Fruit fly (Drosophila melanogaster) whole organism, embryonic: ENCODE measurements around the gene CG33773.

Source experiments
- Blimp-1 ChIP-seq: fragments of 200-800 bp; sonication (Bioruptor generic); optimal IDR thresholded peaks from 3 replicates; lab custom pipeline; 2018; ENCODE audit warnings: missing biosample characterization, missing genetic modification characterization, mild to moderate bottlenecking, moderate library complexity, missing genetic modification reagents
- CG10209 ChIP-seq: fragments of 200-800 bp; sonication (Bioruptor generic); optimal IDR thresholded peaks from 3 replicates; lab custom pipeline; 2017; ENCODE audit warnings: missing biosample characterization, mild to moderate bottlenecking, missing genetic modification characterization, missing genetic modification reagents
- CG10462 ChIP-seq: fragments of 200-800 bp; sonication (Bioruptor generic); optimal IDR thresholded peaks from 2 replicates; lab custom pipeline; 2016; ENCODE audit warnings: missing biosample characterization, missing genetic modification characterization
- CG10543 ChIP-seq: fragments of 200-800 bp; sonication (Bioruptor generic); optimal IDR thresholded peaks from 3 replicates; lab custom pipeline; 2017; ENCODE audit warnings: missing biosample characterization, mild to moderate bottlenecking, missing genetic modification characterization, moderate library complexity
- CG12659 ChIP-seq: fragments of 200-800 bp; sonication (Bioruptor generic); optimal IDR thresholded peaks from 3 replicates; lab custom pipeline; 2017; ENCODE audit warnings: mild to moderate bottlenecking, missing biosample characterization, missing genetic modification reagents, missing genetic modification characterization
- CG14667 ChIP-seq: fragments of 200-800 bp; sonication (Bioruptor generic); IDR thresholded peaks from 2 replicates; pipeline ENCODE4 v1.3.6; 2022; ENCODE audit warnings: missing biosample characterization, missing genetic modification characterization
- CG15601 ChIP-seq: fragments of 200-800 bp; sonication (Bioruptor generic); optimal IDR thresholded peaks from 3 replicates; lab custom pipeline; 2019; ENCODE audit warnings: missing biosample characterization, mild to moderate bottlenecking, missing genetic modification characterization, moderate library complexity
- CG1602 ChIP-seq: fragments of 200-800 bp; sonication (Bioruptor generic); optimal IDR thresholded peaks from 3 replicates; lab custom pipeline; 2016; ENCODE audit warnings: missing biosample characterization, missing genetic modification characterization
- CG16863 ChIP-seq: fragments of 200-800 bp; sonication (Bioruptor generic); optimal IDR thresholded peaks from 3 replicates; lab custom pipeline; 2016; ENCODE audit warnings: missing biosample characterization, missing genetic modification characterization
- CG1832 ChIP-seq: fragments of 200-800 bp; sonication (Bioruptor generic); optimal IDR thresholded peaks from 2 replicates; lab custom pipeline; 2017; ENCODE audit warnings: missing biosample characterization, mild to moderate bottlenecking, missing genetic modification characterization, inconsistent platforms
- CG18619 ChIP-seq: fragments of 200-800 bp; sonication (Bioruptor generic); optimal IDR thresholded peaks from 3 replicates; lab custom pipeline; 2017; ENCODE audit warnings: missing biosample characterization, mild to moderate bottlenecking, missing genetic modification characterization
- CG2116 ChIP-seq: fragments of 200-800 bp; sonication (Bioruptor generic); optimal IDR thresholded peaks from 3 replicates; lab custom pipeline; 2018; ENCODE audit warnings: missing biosample characterization, mild to moderate bottlenecking, missing genetic modification characterization
- CG2199 ChIP-seq: fragments of 200-800 bp; sonication (Bioruptor generic); IDR thresholded peaks from 3 replicates; pipeline ENCODE4 v1.3.6; 2022; ENCODE audit warnings: missing biosample characterization, missing genetic modification characterization
- CG2889 ChIP-seq: fragments of 200-800 bp; sonication (Bioruptor generic); IDR thresholded peaks from 3 replicates; pipeline ENCODE4 v1.3.6; 2022; ENCODE audit warnings: missing biosample characterization, missing genetic modification characterization
- CG30020 ChIP-seq: fragments of 200-800 bp; optimal IDR thresholded peaks from 2 replicates; lab custom pipeline; 2019; ENCODE audit warnings: missing biosample characterization, mild to moderate bottlenecking, missing genetic modification characterization, moderate library complexity
- CG32532 ChIP-seq: fragments of 200-800 bp; sonication (Bioruptor generic); IDR thresholded peaks from 2 replicates; pipeline ENCODE4 v1.3.6; 2022; ENCODE audit warnings: missing biosample characterization, missing genetic modification characterization
- CG34224 ChIP-seq: fragments of 200-800 bp; sonication (Bioruptor generic); IDR thresholded peaks from 3 replicates; pipeline ENCODE4 v1.3.6; 2022; ENCODE audit warnings: missing biosample characterization, missing genetic modification characterization; ENCODE audit not compliant: partially characterized antibody
- CG3995 ChIP-seq: fragments of 200-800 bp; sonication (Bioruptor generic); optimal IDR thresholded peaks from 3 replicates; lab custom pipeline; 2016; ENCODE audit warnings: missing biosample characterization, missing genetic modification characterization
- CG6765 ChIP-seq: fragments of 200-800 bp; sonication (Bioruptor generic); optimal IDR thresholded peaks from 3 replicates; lab custom pipeline; 2017; ENCODE audit warnings: missing biosample characterization, mild to moderate bottlenecking, missing genetic modification characterization
- CG6854 ChIP-seq: fragments of 200-800 bp; sonication (Bioruptor generic); optimal IDR thresholded peaks from 3 replicates; lab custom pipeline; 2017; ENCODE audit warnings: missing biosample characterization, mild to moderate bottlenecking, missing genetic modification characterization
- CG7357 ChIP-seq: fragments of 200-800 bp; sonication (Bioruptor generic); IDR thresholded peaks from 3 replicates; pipeline ENCODE4 v1.3.6; 2022; ENCODE audit warnings: missing biosample characterization, missing genetic modification characterization
- CG7745 ChIP-seq: fragments of 200-800 bp; sonication (Bioruptor generic); optimal IDR thresholded peaks from 2 replicates; lab custom pipeline; 2018; ENCODE audit warnings: missing biosample characterization, mild to moderate bottlenecking, missing genetic modification characterization, moderate library complexity
- CG7963 ChIP-seq: fragments of 200-800 bp; sonication (Bioruptor generic); IDR thresholded peaks from 3 replicates; pipeline ENCODE4 v1.3.6; 2022; ENCODE audit warnings: missing biosample characterization, missing genetic modification characterization; ENCODE audit not compliant: partially characterized antibody
- CG7987 ChIP-seq: fragments of 200-800 bp; sonication (Bioruptor generic); optimal IDR thresholded peaks from 2 replicates; lab custom pipeline; 2018; ENCODE audit warnings: missing biosample characterization, mild to moderate bottlenecking, missing genetic modification characterization, moderate library complexity
- CG8765 ChIP-seq: fragments of 200-800 bp; sonication (Bioruptor generic); IDR thresholded peaks from 2 replicates; pipeline ENCODE4 v1.3.6; 2022; ENCODE audit warnings: missing biosample characterization, missing genetic modification characterization
- Camta ChIP-seq: fragments of 200-800 bp; sonication (Bioruptor generic); optimal IDR thresholded peaks from 2 replicates; lab custom pipeline; 2016; ENCODE audit warnings: missing biosample characterization, missing genetic modification characterization
- CkIIα-i1 ChIP-seq: fragments of 200-800 bp; sonication (Bioruptor generic); IDR thresholded peaks from 2 replicates; pipeline ENCODE4 v1.3.6; 2022; ENCODE audit warnings: missing biosample characterization, missing genetic modification characterization
- Hmr ChIP-seq: fragments of 200-800 bp; sonication (Bioruptor generic); optimal IDR thresholded peaks from 3 replicates; lab custom pipeline; 2017; ENCODE audit warnings: mild to moderate bottlenecking, missing biosample characterization, missing genetic modification reagents, missing genetic modification characterization
- Hr3 ChIP-seq: fragments of 200-800 bp; sonication (Bioruptor generic); optimal IDR thresholded peaks from 3 replicates; lab custom pipeline; 2016; ENCODE audit warnings: missing biosample characterization, missing genetic modification characterization
- Rfx ChIP-seq: fragments of 200-800 bp; sonication (Bioruptor generic); IDR thresholded peaks from 2 replicates; pipeline ENCODE4 v1.3.6; 2022; ENCODE audit warnings: missing biosample characterization, missing genetic modification characterization
- Side ChIP-seq: fragments of 200-800 bp; sonication (Bioruptor generic); optimal IDR thresholded peaks from 2 replicates; lab custom pipeline; 2016; ENCODE audit warnings: missing biosample characterization, missing genetic modification characterization
- ap ChIP-seq: fragments of 200-800 bp; sonication (Bioruptor generic); IDR thresholded peaks from 2 replicates; pipeline ENCODE4 v1.3.6; 2022; ENCODE audit warnings: missing biosample characterization, missing genetic modification characterization
- ash1 ChIP-seq: fragments of 200-800 bp; sonication (Bioruptor generic); optimal IDR thresholded peaks from 2 replicates; lab custom pipeline; 2018; ENCODE audit warnings: missing biosample characterization, mild to moderate bottlenecking, missing genetic modification characterization
- bab2 ChIP-seq: fragments of 200-800 bp; sonication (Bioruptor generic); optimal IDR thresholded peaks from 2 replicates; lab custom pipeline; 2016; ENCODE audit warnings: missing biosample characterization, missing genetic modification characterization
- bbx ChIP-seq: fragments of 200-800 bp; sonication (Bioruptor generic); IDR thresholded peaks from 2 replicates; pipeline ENCODE4 v1.3.6; 2022; ENCODE audit warnings: missing biosample characterization, missing genetic modification characterization; ENCODE audit not compliant: partially characterized antibody
- danr ChIP-seq: fragments of 200-800 bp; sonication (Bioruptor generic); IDR thresholded peaks from 2 replicates; pipeline ENCODE4 v1.3.6; 2022; ENCODE audit warnings: missing biosample characterization, missing genetic modification characterization
- esg ChIP-seq: fragments of 200-800 bp; sonication (Bioruptor generic); conservative IDR thresholded peaks from 2 replicates; pipeline ENCODE4 v1.3.6; 2022; ENCODE audit warnings: missing biosample characterization, missing genetic modification characterization
- jumu ChIP-seq: fragments of 200-800 bp; sonication (Bioruptor generic); optimal IDR thresholded peaks from 3 replicates; lab custom pipeline; 2016; ENCODE audit warnings: missing biosample characterization, missing genetic modification characterization
- lbe ChIP-seq: fragments of 200-800 bp; sonication (Bioruptor generic); optimal IDR thresholded peaks from 2 replicates; lab custom pipeline; 2016; ENCODE audit warnings: missing biosample characterization, mild to moderate bottlenecking, missing genetic modification characterization
- mam ChIP-seq: fragments of 200-800 bp; sonication (Bioruptor generic); optimal IDR thresholded peaks from 3 replicates; lab custom pipeline; 2016; ENCODE audit warnings: missing biosample characterization, missing genetic modification characterization
- org-1 ChIP-seq: fragments of 200-800 bp; sonication (Bioruptor generic); optimal IDR thresholded peaks from 2 replicates; lab custom pipeline; 2017; ENCODE audit warnings: missing biosample characterization, missing genetic modification characterization
- peb ChIP-seq: fragments of 200-800 bp; sonication (Bioruptor generic); IDR thresholded peaks from 2 replicates; pipeline ENCODE4 v1.3.6; 2022; ENCODE audit warnings: missing biosample characterization, missing genetic modification characterization
- sens-2 ChIP-seq: fragments of 200-800 bp; sonication (Bioruptor generic); IDR thresholded peaks from 2 replicates; pipeline ENCODE4 v1.3.6; 2022; ENCODE audit warnings: missing biosample characterization, missing genetic modification characterization
- shn ChIP-seq: fragments of 200-800 bp; sonication (Bioruptor generic); optimal IDR thresholded peaks from 3 replicates; lab custom pipeline; 2016; ENCODE audit warnings: missing biosample characterization, missing genetic modification characterization
- so ChIP-seq: fragments of 200-800 bp; sonication (Bioruptor generic); IDR thresholded peaks from 3 replicates; pipeline ENCODE4 v1.3.6; 2022; ENCODE audit warnings: missing biosample characterization, missing genetic modification characterization
- tna ChIP-seq: fragments of 200-800 bp; sonication (Bioruptor generic); IDR thresholded peaks from 2 replicates; pipeline ENCODE4 v1.3.6; 2022; ENCODE audit warnings: missing biosample characterization, missing genetic modification characterization; ENCODE audit not compliant: partially characterized antibody
- toy ChIP-seq: fragments of 200-800 bp; sonication (Bioruptor generic); IDR thresholded peaks from 2 replicates; pipeline ENCODE4 v1.3.6; 2022; ENCODE audit warnings: missing biosample characterization, missing genetic modification characterization
- vnd ChIP-seq: fragments of 200-800 bp; sonication (Bioruptor generic); IDR thresholded peaks from 3 replicates; pipeline ENCODE4 v1.3.6; 2022; ENCODE audit warnings: missing biosample characterization, missing genetic modification characterization; ENCODE audit not compliant: partially characterized antibody

Gene CG33773

DNA sequence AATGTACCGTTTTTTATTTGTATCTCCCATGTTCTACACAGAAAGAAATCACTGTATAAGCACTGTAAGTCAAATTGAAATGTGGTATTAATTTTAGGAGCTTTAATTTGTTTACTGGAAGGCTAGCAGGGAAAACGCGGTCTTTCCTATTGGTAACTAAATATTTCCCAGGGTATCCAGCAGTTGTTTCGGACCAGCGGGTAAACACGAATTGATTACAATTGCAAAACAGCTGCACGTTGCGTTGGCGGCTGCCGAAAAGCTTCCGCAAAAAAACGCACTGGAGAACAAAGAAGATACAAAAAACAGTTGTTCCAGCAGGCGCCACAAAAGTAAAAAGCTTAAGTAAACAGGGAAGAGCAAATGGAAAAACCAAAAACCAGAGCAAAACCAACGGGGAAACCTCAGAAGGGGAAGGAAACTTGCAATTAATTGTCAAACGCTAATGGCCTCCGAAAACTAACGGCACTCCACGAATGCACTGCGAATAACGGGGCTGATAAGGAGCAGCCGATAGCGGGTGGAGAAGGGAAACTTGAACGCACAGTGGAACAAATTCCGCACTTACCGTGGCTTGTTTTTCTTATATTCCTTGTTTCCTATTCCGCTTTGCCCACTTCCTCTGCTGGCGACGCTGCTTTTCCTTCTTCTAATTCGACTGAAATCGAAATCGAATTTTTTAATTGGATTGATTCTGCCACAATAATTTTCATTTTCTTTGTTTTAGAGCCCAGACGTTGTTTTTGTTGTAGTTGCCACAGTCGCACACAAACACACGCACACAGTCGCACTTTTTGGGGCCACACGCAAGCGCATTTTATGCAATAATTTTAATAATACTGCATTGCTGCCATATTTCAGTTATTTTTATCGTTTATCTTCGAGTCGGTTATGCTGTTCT, 24.9 kb downstream of the CG33773 start (continued):
- TF ChIP-seq esg (0 out of 2 replicates have a peak, but pooled peaks have one; percentile 23), bab2 (GFP tag; lab: Kevin White, UChicago) (no peak), Camta (peak; percentile 5), CG7357 (GFP tag; lab: Robert Waterston, UW) (0 out of 3 replicates have a peak, but pooled peaks have one; percentile 10), ap (GFP tag; lab: Robert Waterston, UW) (peak; percentile 40), mam (peak; percentile 55), Rfx (GFP tag; lab: Robert Waterston, UW) (0 out of 2 replicates have a peak, but pooled peaks have one; percentile 32), CG6854 (GFP tag; lab: Kevin White, UChicago) (no peak), CG16863 (GFP tag; lab: Kevin White, UChicago) (peak; percentile 13), Hmr (GFP tag; lab: Kevin White, UChicago) (peak; percentile 2), CG18619 (GFP tag; lab: Kevin White, UChicago) (no peak), Blimp-1 (GFP tag; lab: Kevin White, UChicago) (peak; percentile 35), CG15601 (tag; lab: Kevin White, UChicago) (no peak), sens-2 (GFP tag; lab: Robert Waterston, UW) (peak; percentile 26; the same call in 1 of the 2 replicates), so (GFP tag; lab: Robert Waterston, UW) (peak; percentile 38; the same call in 1 of the 3 replicates), danr (GFP tag; lab: Robert Waterston, UW) (0 out of 2 replicates have a peak, but pooled peaks have one; percentile 10), toy (GFP tag; lab: Robert Waterston, UW) (no peak), CG6765 (GFP tag; lab: Kevin White, UChicago) (peak; percentile 36), shn (GFP tag; lab: Kevin White, UChicago) (peak; percentile 20), CG32532 (GFP tag; lab: Robert Waterston, UW) (peak; percentile 43), CG10543 (GFP tag; lab: Kevin White, UChicago) (peak; percentile 11), tna (no peak), CG1832 (GFP tag; lab: Kevin White, UChicago) (no peak), CG7987 (GFP tag; lab: Kevin White, UChicago) (no peak), CG8765 (no peak), CG7745 (no peak), jumu (GFP tag; lab: Kevin White, UChicago) (no peak), CG30020 (tag; lab: Kevin White, UChicago) (no peak), CG10462 (GFP tag; lab: Kevin White, UChicago) (no peak), Side (GFP tag; lab: Kevin White, UChicago) (no peak), CG10209 (GFP tag; lab: Kevin White, UChicago) (peak; percentile 17), vnd (GFP tag; lab: Robert Waterston, UW) (no peak), peb (GFP tag; lab: Robert Waterston, UW) (peak; percentile 33; the same call in 1 of the 2 replicates), ash1 (GFP tag; lab: Kevin White, UChicago) (no peak), CG7963 (GFP tag; lab: Robert Waterston, UW) (no peak), CG34224 (GFP tag; lab: Robert Waterston, UW) (no peak), CkIIα-i1 (GFP tag; lab: Robert Waterston, UW) (no peak), lbe (no peak), org-1 (GFP tag; lab: Kevin White, UChicago) (no peak), Hr3 (GFP tag; lab: Kevin White, UChicago) (no peak), CG14667 (GFP tag; lab: Robert Waterston, UW) (no peak), CG1602 (GFP tag; lab: Kevin White, UChicago) (peak; percentile 15), CG2116 (GFP tag; lab: Kevin White, UChicago) (no peak), CG12659 (GFP tag; lab: Kevin White, UChicago) (no peak), bbx (GFP tag; lab: Robert Waterston, UW) (no peak), CG2199 (GFP tag; lab: Robert Waterston, UW) (no peak), CG2889 (GFP tag; lab: Robert Waterston, UW) (0 out of 3 replicates have a peak, but pooled peaks have one; percentile 7), CG3995 (GFP tag; lab: Kevin White, UChicago) (no peak)
